Worm (Caenorhabditis elegans): ENCODE data around the gene T01D1.5.

ce11 chrII:163229-163628 is 25.6 kb downstream of the T01D1.5 start:
- no peak for TF ChIP-seq ceh-28 (tag; optimal IDR thresholded peaks at IDR 0.05)
- TF ChIP-seq elt-2 (tag; optimal IDR thresholded peaks at IDR 0.05), result no peak
- no peak for TF ChIP-seq snpc-4 (tag; optimal IDR thresholded peaks at IDR 0.05)
- TF ChIP-seq elt-3 (tag; optimal IDR thresholded peaks at IDR 0.05), result no peak

Data from whole organism, L3 larva.